Worm (Caenorhabditis elegans) whole organism, young adult: Measurements from ENCODE around the gene sorf-1.

Experiments
- Y53F4B.3 ChIP-seq: fragments of 200-800 bp; sonication (Bioruptor generic); IDR thresholded peaks from 2 replicates; pipeline ENCODE4 v1.3.6; 2022; ENCODE audit warnings: missing genetic modification reagents, missing genetic modification characterization, missing compliant biosample characterization
- ZK185.1 ChIP-seq: sonication (generic microtip); optimal IDR thresholded peaks from 2 replicates; lab custom pipeline; 2016; ENCODE audit warnings: mild to moderate bottlenecking, missing genetic modification characterization, missing compliant biosample characterization; ENCODE audit not compliant: poor library complexity, severe bottlenecking
- ekl-4 ChIP-seq: fragments of 200-800 bp; sonication (Bioruptor generic); IDR thresholded peaks from 2 replicates; pipeline ENCODE4 v1.3.6; 2022; ENCODE audit warnings: missing genetic modification reagents, missing genetic modification characterization, missing compliant biosample characterization
- gei-17 ChIP-seq: fragments of 200-800 bp; sonication (Bioruptor generic); optimal IDR thresholded peaks from 2 replicates; lab custom pipeline; 2018; ENCODE audit warnings: mild to moderate bottlenecking, missing genetic modification characterization, missing compliant biosample characterization
- let-526 ChIP-seq: fragments of 200-800 bp; sonication (Bioruptor generic); IDR thresholded peaks from 2 replicates; pipeline ENCODE4 v1.3.6; 2022; ENCODE audit warnings: missing genetic modification reagents, missing genetic modification characterization, missing compliant biosample characterization
- nfyb-1 ChIP-seq: fragments of 200-800 bp; sonication (Bioruptor generic); IDR thresholded peaks from 2 replicates; pipeline ENCODE4 v1.3.6; 2022; ENCODE audit warnings: missing genetic modification reagents, missing genetic modification characterization, missing compliant biosample characterization
- unc-62 ChIP-seq: fragments of 150-350 bp; optimal IDR thresholded peaks from 2 replicates; lab custom pipeline; 2014; ENCODE audit warnings: missing biosample characterization, missing genetic modification reagents, missing genetic modification characterization
- zim-3 ChIP-seq: sonication (generic microtip); optimal IDR thresholded peaks from 2 replicates; lab custom pipeline; 2017; ENCODE audit warnings: mild to moderate bottlenecking, missing genetic modification characterization, moderate library complexity, missing compliant biosample characterization
- ztf-28 ChIP-seq: fragments of 200-800 bp; sonication (Bioruptor generic); IDR thresholded peaks from 2 replicates; pipeline ENCODE4 v1.3.6; 2022; ENCODE audit warnings: missing genetic modification reagents, missing genetic modification characterization, missing compliant biosample characterization

DNA sequence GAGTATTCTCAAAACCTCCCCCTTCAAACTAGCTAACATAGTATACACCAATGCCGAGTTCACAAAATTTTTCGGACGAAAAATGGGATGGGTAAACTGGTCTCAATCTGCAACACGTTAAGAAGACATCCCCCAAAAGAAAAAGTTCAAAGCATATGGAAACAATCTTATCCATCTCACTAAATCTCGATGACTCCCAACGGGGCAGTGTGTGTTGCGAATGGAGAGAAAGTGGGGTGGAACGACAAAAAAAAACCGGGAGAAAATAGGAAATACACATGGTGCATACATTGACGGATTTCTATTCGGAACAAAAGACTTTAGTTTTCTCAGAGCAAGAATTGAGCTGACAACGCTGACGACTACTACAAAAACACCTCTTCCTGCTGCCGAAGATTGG, 3.7 kb downstream of the sorf-1 start:
- no peak for TF ChIP-seq ztf-28 (GFP tag; lab: Robert Waterston, UW)
- TF ChIP-seq nfyb-1 = no peak
- TF ChIP-seq let-526 (GFP tag; lab: Robert Waterston, UW) = no peak
- no peak for TF ChIP-seq unc-62
- no peak for TF ChIP-seq ekl-4 (GFP tag; lab: Robert Waterston, UW)
- no peak for TF ChIP-seq zim-3 (tag; lab: Kevin White, UChicago)
- no peak for TF ChIP-seq Y53F4B.3 (GFP tag; lab: Robert Waterston, UW)
- no peak for TF ChIP-seq gei-17
- TF ChIP-seq ZK185.1 (tag; lab: Kevin White, UChicago) = no peak
